Worm (Caenorhabditis elegans): ENCODE data around the gene frpr-2.

- TF ChIP-seq F26F4.8 (GFP tag; conservative IDR thresholded peaks at IDR 0.05) (no peak), fos-1 (tag; optimal IDR thresholded peaks at IDR 0.05) (no peak), mdl-1 (tag; optimal IDR thresholded peaks at IDR 0.05) (no peak), ceh-44 (GFP tag; IDR thresholded peaks at IDR 0.05) (no peak), nhr-11 (tag; optimal IDR thresholded peaks at IDR 0.05) (no peak), ztf-11 (tag; optimal IDR thresholded peaks at IDR 0.05) (no peak), lin-39 (tag; optimal IDR thresholded peaks at IDR 0.05) (no peak), pqm-1 (tag; optimal IDR thresholded peaks at IDR 0.05) (no peak), ama-1 (optimal IDR thresholded peaks at IDR 0.05) (no peak), unc-62 (GFP tag; optimal IDR thresholded peaks at IDR 0.05 in 1 of 2) (no peak), unc-62 (tag; optimal IDR thresholded peaks at IDR 0.05) (no peak), pha-4 (GFP tag; IDR thresholded peaks at IDR 0.05) (no peak), pha-4 (tag; optimal IDR thresholded peaks at IDR 0.05) (no peak), spr-1 (tag; optimal IDR thresholded peaks at IDR 0.05) (no peak), lsy-2 (tag; optimal IDR thresholded peaks at IDR 0.05) (no peak), dve-1 (tag; optimal IDR thresholded peaks at IDR 0.05; ENCODE audit: insufficient read depth) (no peak)
Measured at ce11 chrX:13004491-13005093, 39.3 kb downstream of the frpr-2 start.
